Worm (Caenorhabditis elegans): ENCODE results near the gene H20J04.7.

- TF ChIP-seq unc-62 (GFP tag; optimal IDR thresholded peaks at IDR 0.05): no peak
- TF ChIP-seq sox-4 (tag; optimal IDR thresholded peaks at IDR 0.05): no peak
- no peak for TF ChIP-seq lin-39 (tag; optimal IDR thresholded peaks at IDR 0.05)
- no peak for TF ChIP-seq mep-1 (tag; optimal IDR thresholded peaks at IDR 0.05)
- TF ChIP-seq snpc-4 (tag; optimal IDR thresholded peaks at IDR 0.05): no peak
- no peak for TF ChIP-seq Y116A8C.19 (tag; optimal IDR thresholded peaks at IDR 0.05; ENCODE audit: borderline replicate concordance)
- no peak for TF ChIP-seq vab-15 (tag; optimal IDR thresholded peaks at IDR 0.05)
- no peak for TF ChIP-seq nhr-77 (tag; optimal IDR thresholded peaks at IDR 0.05)
- no peak for TF ChIP-seq unc-86 (tag; optimal IDR thresholded peaks at IDR 0.05)
- no peak for TF ChIP-seq sptf-1 (tag; optimal IDR thresholded peaks at IDR 0.05)
- no peak for TF ChIP-seq nhr-237 (tag; optimal IDR thresholded peaks at IDR 0.05)
- TF ChIP-seq tbx-2 (tag; optimal IDR thresholded peaks at IDR 0.05): no peak
- no peak for TF ChIP-seq nhr-12 (tag; optimal IDR thresholded peaks at IDR 0.05)
- TF ChIP-seq jun-1 (tag; optimal IDR thresholded peaks at IDR 0.05): no peak
Measured at ce11 chrII:4359219-4359618, 4.1 kb upstream of the H20J04.7 start.
